Fruit fly (Drosophila melanogaster) whole organism, prepupa: ENCODE data around the gene SPH93.

Experiments used
- CG10669 ChIP-seq: fragments of 200-800 bp; sonication (Bioruptor generic); optimal IDR thresholded peaks from 3 replicates; lab custom pipeline; 2018; ENCODE audit warnings: missing biosample characterization, mild to moderate bottlenecking, missing genetic modification characterization, moderate library complexity
- CG11294 ChIP-seq: fragments of 200-800 bp; sonication (Bioruptor generic); IDR thresholded peaks from 2 replicates; pipeline ENCODE4 v1.3.6; 2022; ENCODE audit warnings: missing biosample characterization, missing genetic modification characterization
- CG11902 ChIP-seq: fragments of 200-800 bp; sonication (Bioruptor generic); optimal IDR thresholded peaks from 3 replicates; lab custom pipeline; 2016; ENCODE audit warnings: missing biosample characterization, missing genetic modification characterization
- CG15336 ChIP-seq: fragments of 200-800 bp; sonication (Bioruptor generic); IDR thresholded peaks from 2 replicates; pipeline ENCODE4 v1.3.6; 2022; ENCODE audit warnings: missing biosample characterization, missing genetic modification characterization
- CG3032 ChIP-seq: fragments of 200-800 bp; optimal IDR thresholded peaks from 2 replicates; lab custom pipeline; 2019; ENCODE audit warnings: missing biosample characterization, mild to moderate bottlenecking, missing genetic modification characterization, moderate library complexity
- CG32006 ChIP-seq: fragments of 200-800 bp; sonication (Bioruptor generic); optimal IDR thresholded peaks from 3 replicates; lab custom pipeline; 2017; ENCODE audit warnings: missing biosample characterization, mild to moderate bottlenecking, missing genetic modification characterization
- CG34406 ChIP-seq: fragments of 200-800 bp; sonication (Bioruptor generic); optimal IDR thresholded peaks from 3 replicates; lab custom pipeline; 2016; ENCODE audit warnings: missing biosample characterization, missing genetic modification characterization
- CG3919 ChIP-seq: fragments of 200-800 bp; sonication (Bioruptor generic); optimal IDR thresholded peaks from 3 replicates; lab custom pipeline; 2016; ENCODE audit warnings: missing biosample characterization, missing genetic modification characterization
- CG4318 ChIP-seq: fragments of 200-800 bp; sonication (Bioruptor generic); optimal IDR thresholded peaks from 3 replicates; lab custom pipeline; 2017; ENCODE audit warnings: missing biosample characterization, mild to moderate bottlenecking, missing genetic modification characterization
- CG6276 ChIP-seq: fragments of 200-800 bp; sonication (Bioruptor generic); optimal IDR thresholded peaks from 2 replicates; lab custom pipeline; 2017; ENCODE audit warnings: missing biosample characterization, mild to moderate bottlenecking, missing genetic modification characterization
- CG6792 ChIP-seq: fragments of 200-800 bp; sonication (Bioruptor generic); optimal IDR thresholded peaks from 3 replicates; lab custom pipeline; 2016; ENCODE audit warnings: missing biosample characterization, missing genetic modification characterization
- CG6808 ChIP-seq: fragments of 200-800 bp; sonication (Bioruptor generic); optimal IDR thresholded peaks from 3 replicates; lab custom pipeline; 2017; ENCODE audit warnings: missing biosample characterization, missing genetic modification characterization, mild to moderate bottlenecking, moderate library complexity, missing genetic modification reagents
- CG6854 ChIP-seq: fragments of 200-800 bp; sonication (Bioruptor generic); optimal IDR thresholded peaks from 2 replicates; lab custom pipeline; 2017; ENCODE audit warnings: missing biosample characterization, mild to moderate bottlenecking, missing genetic modification characterization
- CG7368 ChIP-seq: fragments of 200-800 bp; sonication (Bioruptor generic); optimal IDR thresholded peaks from 3 replicates; lab custom pipeline; 2016; ENCODE audit warnings: missing biosample characterization, missing genetic modification characterization
- CG8119 ChIP-seq: fragments of 200-800 bp; sonication (Bioruptor generic); IDR thresholded peaks from 3 replicates; pipeline ENCODE4 v1.3.6; 2022; ENCODE audit warnings: missing biosample characterization, missing genetic modification characterization
- CG8319 ChIP-seq: fragments of 200-800 bp; sonication (Bioruptor generic); optimal IDR thresholded peaks from 3 replicates; lab custom pipeline; 2016; ENCODE audit warnings: missing biosample characterization, missing genetic modification characterization
- CG8632 ChIP-seq: fragments of 200-800 bp; sonication (Bioruptor generic); optimal IDR thresholded peaks from 3 replicates; lab custom pipeline; 2016; ENCODE audit warnings: missing biosample characterization, missing genetic modification characterization
- CG9139 ChIP-seq: fragments of 200-800 bp; sonication (Bioruptor generic); optimal IDR thresholded peaks from 3 replicates; lab custom pipeline; 2017; ENCODE audit warnings: missing biosample characterization, mild to moderate bottlenecking, missing genetic modification characterization
- Eip75B ChIP-seq: fragments of 200-800 bp; sonication (Bioruptor generic); optimal IDR thresholded peaks from 3 replicates; lab custom pipeline; 2016; ENCODE audit warnings: missing biosample characterization, missing genetic modification characterization
- Eip78C ChIP-seq: fragments of 200-800 bp; sonication (Bioruptor generic); peaks from one replicate; lab custom pipeline; 2016; ENCODE audit warnings: missing biosample characterization, missing genetic modification characterization
- Eip93F ChIP-seq: fragments of 200-800 bp; sonication (Bioruptor generic); optimal IDR thresholded peaks from 2 replicates; lab custom pipeline; 2016; ENCODE audit warnings: missing biosample characterization, mild to moderate bottlenecking, missing genetic modification characterization
- Ets21C ChIP-seq: fragments of 200-800 bp; sonication (Bioruptor generic); optimal IDR thresholded peaks from 3 replicates; lab custom pipeline; 2016; ENCODE audit warnings: missing biosample characterization, missing genetic modification characterization
- Ets96B ChIP-seq: fragments of 200-800 bp; optimal IDR thresholded peaks from 2 replicates; lab custom pipeline; 2019; ENCODE audit warnings: missing biosample characterization, mild to moderate bottlenecking, missing genetic modification characterization, moderate library complexity
- Gug ChIP-seq: fragments of 200-800 bp; sonication (Bioruptor generic); IDR thresholded peaks from 2 replicates; pipeline ENCODE4 v1.3.6; 2022; ENCODE audit warnings: missing biosample characterization, missing genetic modification characterization
- Hr38 ChIP-seq: sonication (Bioruptor generic); optimal IDR thresholded peaks from 2 replicates; lab custom pipeline; 2016; ENCODE audit warnings: missing biosample characterization, missing genetic modification characterization
- Hr39 ChIP-seq: fragments of 200-800 bp; sonication (Bioruptor generic); optimal IDR thresholded peaks from 2 replicates; lab custom pipeline; 2016; ENCODE audit warnings: missing biosample characterization, missing genetic modification characterization
- Hr4 ChIP-seq: fragments of 200-800 bp; sonication (Bioruptor generic); optimal IDR thresholded peaks from 3 replicates; lab custom pipeline; 2016; ENCODE audit warnings: missing biosample characterization, missing genetic modification characterization
- Lpt ChIP-seq: fragments of 200-800 bp; sonication (Bioruptor generic); optimal IDR thresholded peaks from 3 replicates; lab custom pipeline; 2016; ENCODE audit warnings: missing biosample characterization, missing genetic modification characterization
- Met ChIP-seq: fragments of 200-800 bp; sonication (Bioruptor generic); optimal IDR thresholded peaks from 3 replicates; lab custom pipeline; 2016; ENCODE audit warnings: missing biosample characterization, missing genetic modification characterization
- Smox ChIP-seq: fragments of 200-800 bp; sonication (Bioruptor generic); optimal IDR thresholded peaks from 3 replicates; lab custom pipeline; 2016; ENCODE audit warnings: missing biosample characterization, missing genetic modification characterization
- Sox102F ChIP-seq: fragments of 200-800 bp; sonication (Bioruptor generic); optimal IDR thresholded peaks from 2 replicates; lab custom pipeline; 2016; ENCODE audit warnings: missing biosample characterization, mild to moderate bottlenecking, missing genetic modification characterization
- Sox14 ChIP-seq: fragments of 200-800 bp; sonication (Bioruptor generic); optimal IDR thresholded peaks from 3 replicates; lab custom pipeline; 2016; ENCODE audit warnings: missing biosample characterization, missing genetic modification characterization
- Sox15 ChIP-seq: fragments of 200-800 bp; sonication (Bioruptor generic); optimal IDR thresholded peaks from 3 replicates; lab custom pipeline; 2016; ENCODE audit warnings: missing biosample characterization, missing genetic modification characterization
- acj6 ChIP-seq: fragments of 200-800 bp; sonication (Bioruptor generic); optimal IDR thresholded peaks from 3 replicates; lab custom pipeline; 2016; ENCODE audit warnings: missing biosample characterization, missing genetic modification characterization
- cyc ChIP-seq: fragments of 200-800 bp; sonication (Bioruptor generic); optimal IDR thresholded peaks from 3 replicates; lab custom pipeline; 2016; ENCODE audit warnings: missing biosample characterization, missing genetic modification characterization
- dac ChIP-seq: fragments of 200-800 bp; sonication (Bioruptor generic); optimal IDR thresholded peaks from 2 replicates; lab custom pipeline; 2017; ENCODE audit warnings: missing biosample characterization, mild to moderate bottlenecking, missing genetic modification characterization
- dsx ChIP-seq: fragments of 200-800 bp; optimal IDR thresholded peaks from 3 replicates; lab custom pipeline; 2019; ENCODE audit warnings: missing biosample characterization, mild to moderate bottlenecking, missing genetic modification characterization, moderate library complexity; ENCODE audit not compliant: poor library complexity, severe bottlenecking
- fd59A ChIP-seq: fragments of 200-800 bp; sonication (Bioruptor generic); optimal IDR thresholded peaks from 2 replicates; lab custom pipeline; 2017; ENCODE audit warnings: missing biosample characterization, mild to moderate bottlenecking, missing genetic modification characterization, missing genetic modification reagents
- fd85E ChIP-seq: fragments of 200-800 bp; sonication (Bioruptor generic); optimal IDR thresholded peaks from 3 replicates; lab custom pipeline; 2016; ENCODE audit warnings: missing biosample characterization, missing genetic modification characterization
- fkh ChIP-seq: fragments of 200-800 bp; sonication (Bioruptor generic); optimal IDR thresholded peaks from 3 replicates; lab custom pipeline; 2017; ENCODE audit warnings: missing biosample characterization, mild to moderate bottlenecking, missing genetic modification characterization, moderate library complexity
- spab ChIP-seq: fragments of 200-800 bp; sonication (Bioruptor generic); optimal IDR thresholded peaks from 2 replicates; lab custom pipeline; 2017; ENCODE audit warnings: missing biosample characterization, mild to moderate bottlenecking, missing genetic modification characterization, missing genetic modification reagents
- vri ChIP-seq: fragments of 200-800 bp; sonication (Bioruptor generic); optimal IDR thresholded peaks from 3 replicates; lab custom pipeline; 2016; ENCODE audit warnings: missing biosample characterization, mild to moderate bottlenecking, missing genetic modification characterization

The SPH93 gene

DNA sequence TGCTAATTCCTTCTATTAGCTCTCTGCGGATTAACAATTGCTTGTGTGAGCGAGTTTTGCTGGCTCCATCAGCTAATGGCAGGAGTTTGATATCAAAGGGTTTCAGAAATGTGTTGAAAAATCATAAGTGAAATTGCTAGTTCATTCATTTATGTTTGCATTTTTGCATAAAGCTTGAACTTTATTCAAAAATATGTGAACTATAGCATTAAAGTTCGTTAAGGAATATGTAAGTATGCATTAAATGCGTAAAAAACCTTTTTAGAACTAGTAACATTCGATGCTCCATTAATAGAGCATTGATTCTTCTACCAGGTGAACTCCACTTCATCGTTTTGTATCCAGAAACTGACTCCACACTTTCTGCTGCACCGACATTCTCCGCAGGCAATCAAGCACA is 37.0 kb upstream of the SPH93 start:
- TF ChIP-seq Smox (GFP tag; lab: Kevin White, UChicago) (no peak), CG8119 (GFP tag; lab: Robert Waterston, UW) (peak; percentile 65), CG15336 (GFP tag; lab: Robert Waterston, UW) (peak; percentile 49; the same call in 1 of the 2 replicates), acj6 (GFP tag; lab: Kevin White, UChicago) (peak; percentile 16), CG32006 (GFP tag; lab: Kevin White, UChicago) (peak; percentile 89)
- TF ChIP-seq, all 60 proteins: peak for 4

DNA sequence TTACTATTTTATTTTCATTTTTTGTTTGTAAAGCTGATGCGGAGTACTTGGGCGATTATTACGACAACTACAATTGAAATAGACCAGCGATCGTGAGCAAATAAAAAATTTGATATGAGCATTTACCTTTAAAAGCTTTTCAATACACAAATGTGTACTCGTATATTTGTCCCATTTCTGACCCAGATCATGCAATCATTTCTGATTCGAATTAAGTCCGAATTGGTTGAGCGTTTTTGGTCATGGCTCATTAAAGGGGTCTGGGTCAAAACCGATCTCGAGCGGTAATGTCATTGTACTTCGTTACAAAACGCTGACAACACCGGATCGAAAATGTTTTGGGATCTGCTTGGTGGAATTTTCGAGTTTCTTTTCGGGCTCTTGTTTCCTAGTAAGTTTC is 30.5 kb upstream of the SPH93 start, which contains the start of gene CG43220:
TSS of gene CG43220 (plus strand) at position 301 of the 400 bp plus-strand sequence.
- no peak for TF ChIP-seq CG7368
- no peak for TF ChIP-seq CG32006 (GFP tag; lab: Kevin White, UChicago)
- TF ChIP-seq CG11902 (GFP tag; lab: Kevin White, UChicago) = no peak
- TF ChIP-seq CG11294 (GFP tag; lab: Robert Waterston, UW) = no peak
- no peak for TF ChIP-seq CG8632 (GFP tag; lab: Kevin White, UChicago)
- no peak for TF ChIP-seq Gug
- TF ChIP-seq vri (GFP tag; lab: Kevin White, UChicago) = no peak
- no peak for TF ChIP-seq CG10669 (GFP tag; lab: Kevin White, UChicago)
- no peak for TF ChIP-seq Eip93F (GFP tag; lab: Kevin White, UChicago)
- no peak for TF ChIP-seq CG3032 (tag; lab: Kevin White, UChicago)
- no peak for TF ChIP-seq CG6276 (GFP tag; lab: Kevin White, UChicago)

DNA sequence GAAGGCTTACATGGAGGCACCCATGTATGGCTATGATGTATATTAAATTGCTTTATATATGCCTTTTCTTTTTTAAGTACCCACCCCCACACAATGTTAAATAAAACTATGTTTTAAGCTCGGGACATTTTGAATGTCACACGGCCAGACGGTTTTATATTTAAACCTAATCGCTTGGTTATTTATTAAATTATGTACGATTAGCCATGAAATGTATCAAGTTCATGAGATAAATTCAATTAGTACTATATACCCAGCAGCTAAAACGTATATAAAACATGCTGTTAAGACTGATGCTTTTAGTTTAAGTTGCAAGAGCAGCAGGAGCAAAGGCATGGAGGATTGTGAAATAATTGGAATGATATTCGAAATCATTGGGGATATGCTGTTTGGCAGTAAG is 29.7 kb upstream of the SPH93 start, which contains the start of the genes CG43221 and CG43645:
TSS of gene CG43221 (plus strand) at position 301 of the 400 bp plus-strand sequence.
TSS of gene CG43645 (plus strand) at position 301 of the 400 bp plus-strand sequence.
- TF ChIP-seq dsx (GFP tag; lab: Kevin White, UChicago) = no peak
- no peak for TF ChIP-seq CG7368
- TF ChIP-seq CG6276 (GFP tag; lab: Kevin White, UChicago) = no peak
- no peak for TF ChIP-seq CG8119 (GFP tag; lab: Robert Waterston, UW)
- no peak for TF ChIP-seq CG3919 (GFP tag; lab: Kevin White, UChicago)
- TF ChIP-seq Sox15 = no peak
- TF ChIP-seq Sox14 (GFP tag; lab: Kevin White, UChicago) = no peak
- no peak for TF ChIP-seq Smox (GFP tag; lab: Kevin White, UChicago)
- TF ChIP-seq CG11902 (GFP tag; lab: Kevin White, UChicago) = no peak
- no peak for TF ChIP-seq Ets96B (tag; lab: Kevin White, UChicago)
- TF ChIP-seq Gug = no peak
- TF ChIP-seq cyc = no peak
- no peak for TF ChIP-seq Ets21C (GFP tag; lab: Kevin White, UChicago)
- no peak for TF ChIP-seq fkh (GFP tag; lab: Kevin White, UChicago)
- TF ChIP-seq fd59A (GFP tag; lab: Kevin White, UChicago) = no peak
- TF ChIP-seq Lpt (GFP tag; lab: Kevin White, UChicago) = no peak
- no peak for TF ChIP-seq vri (GFP tag; lab: Kevin White, UChicago)
- no peak for TF ChIP-seq CG6808 (GFP tag; lab: Kevin White, UChicago)
- no peak for TF ChIP-seq Hr39

DNA sequence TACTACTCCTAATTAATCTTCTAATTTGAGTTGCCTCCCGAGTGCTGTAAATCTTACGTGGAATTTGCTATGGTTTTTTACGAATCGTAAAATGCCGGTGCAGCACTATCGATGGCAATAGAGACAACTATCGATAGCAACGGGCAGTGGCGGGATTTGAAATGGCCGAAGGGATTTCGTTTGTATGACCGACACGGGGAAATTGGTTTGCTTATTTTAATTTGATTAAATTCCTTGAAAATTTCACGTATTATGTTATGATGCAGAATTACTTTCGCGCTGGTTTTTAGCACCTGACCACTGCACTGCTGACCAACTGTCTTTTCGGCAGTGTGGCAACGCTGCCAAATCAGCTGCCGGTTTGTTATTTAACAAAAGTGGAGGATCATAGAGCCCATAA is 28.5 kb upstream of the SPH93 start, which contains the start of the genes GCS2beta and CG5131:
TSS of gene GCS2beta (minus strand) at position 134 of the 400 bp plus-strand sequence.
TSS of gene CG5131 (plus strand) at position 328 of the 400 bp plus-strand sequence.
- TF ChIP-seq Eip78C (GFP tag; lab: Kevin White, UChicago) (peak; percentile 96), dac (GFP tag; lab: Kevin White, UChicago) (peak; percentile 93), CG11902 (GFP tag; lab: Kevin White, UChicago) (peak; percentile 95), Lpt (GFP tag; lab: Kevin White, UChicago) (peak; percentile 81), cyc (peak; percentile 96), CG3919 (GFP tag; lab: Kevin White, UChicago) (peak; percentile 94), CG34406 (GFP tag; lab: Kevin White, UChicago) (peak; percentile 82), CG8319 (GFP tag; lab: Kevin White, UChicago) (peak; percentile 91), Ets96B (tag; lab: Kevin White, UChicago) (peak; percentile 80), Eip75B (GFP tag; lab: Kevin White, UChicago) (peak; percentile 91), CG3032 (tag; lab: Kevin White, UChicago) (peak; percentile 87), Hr38 (GFP tag; lab: Kevin White, UChicago) (peak; percentile 94), Sox102F (GFP tag; lab: Kevin White, UChicago) (peak; percentile 88), Hr4 (peak; percentile 96), Eip93F (GFP tag; lab: Kevin White, UChicago) (no peak), CG11294 (GFP tag; lab: Robert Waterston, UW) (peak; percentile 88), CG6854 (GFP tag; lab: Kevin White, UChicago) (peak; percentile 53), fd85E (GFP tag; lab: Kevin White, UChicago) (peak; percentile 61), CG6792 (GFP tag; lab: Kevin White, UChicago) (peak; percentile 85), CG10669 (GFP tag; lab: Kevin White, UChicago) (peak; percentile 81), acj6 (GFP tag; lab: Kevin White, UChicago) (peak; percentile 93), CG6808 (GFP tag; lab: Kevin White, UChicago) (peak; percentile 58), Hr39 (peak; percentile 97), fkh (GFP tag; lab: Kevin White, UChicago) (no peak), fd59A (GFP tag; lab: Kevin White, UChicago) (peak; percentile 70), CG4318 (GFP tag; lab: Kevin White, UChicago) (peak; percentile 89), spab (GFP tag; lab: Kevin White, UChicago) (peak; percentile 61), Met (peak; percentile 89), CG8632 (GFP tag; lab: Kevin White, UChicago) (peak; percentile 82), CG9139 (GFP tag; lab: Kevin White, UChicago) (no peak)
